Worm (Caenorhabditis elegans) whole organism, late embryonic: Measurements from ENCODE around the gene noa-1.

Experiments
- C08G9.2 ChIP-seq: sonication (generic microtip); optimal IDR thresholded peaks from 2 replicates; lab custom pipeline; 2016; ENCODE audit warnings: mild to moderate bottlenecking, missing genetic modification characterization, moderate library complexity, missing compliant biosample characterization
- C38D4.7 ChIP-seq: fragments of 200-800 bp; sonication (Bioruptor generic); optimal IDR thresholded peaks from 2 replicates; lab custom pipeline; 2018; ENCODE audit warnings: mild to moderate bottlenecking, missing genetic modification characterization, moderate library complexity, missing compliant biosample characterization
- T23F11.4 ChIP-seq: fragments of 200-800 bp; sonication (Bioruptor generic); optimal IDR thresholded peaks from 2 replicates; lab custom pipeline; 2018; ENCODE audit warnings: mild to moderate bottlenecking, missing genetic modification characterization, missing compliant biosample characterization
- ahr-1 ChIP-seq: sonication (generic microtip); optimal IDR thresholded peaks from 2 replicates; lab custom pipeline; 2016; ENCODE audit warnings: missing genetic modification characterization, missing compliant biosample characterization
- ama-1 ChIP-seq: fragments of 150-350 bp; optimal IDR thresholded peaks from 2 replicates; lab custom pipeline; 2014
- ceh-18 ChIP-seq: sonication (generic microtip); optimal IDR thresholded peaks from 2 replicates; lab custom pipeline; 2016; ENCODE audit warnings: missing genetic modification characterization, missing compliant biosample characterization
- ceh-2 ChIP-seq: sonication (generic microtip); optimal IDR thresholded peaks from 2 replicates; lab custom pipeline; 2016; ENCODE audit warnings: missing genotype, missing genetic modification characterization, missing compliant biosample characterization
- ceh-22 ChIP-seq: sonication (generic microtip); optimal IDR thresholded peaks from 2 replicates; lab custom pipeline; 2017; ENCODE audit warnings: missing biosample characterization, missing genetic modification characterization
- ceh-31 ChIP-seq: sonication (generic microtip); optimal IDR thresholded peaks from 2 replicates; lab custom pipeline; 2016; ENCODE audit warnings: missing genetic modification characterization, missing compliant biosample characterization
- ceh-34 ChIP-seq: sonication (generic microtip); optimal IDR thresholded peaks from 2 replicates; lab custom pipeline; 2016; ENCODE audit warnings: mild to moderate bottlenecking, missing genetic modification characterization, missing compliant biosample characterization
- ceh-48 ChIP-seq: sonication (generic microtip); optimal IDR thresholded peaks from 2 replicates; lab custom pipeline; 2016; ENCODE audit warnings: missing genetic modification characterization, inconsistent platforms, missing compliant biosample characterization
- che-1 ChIP-seq: sonication (generic microtip); optimal IDR thresholded peaks from 2 replicates; lab custom pipeline; 2016; ENCODE audit warnings: mild to moderate bottlenecking, missing genetic modification characterization, missing compliant biosample characterization
- ets-4 ChIP-seq: sonication (generic microtip); optimal IDR thresholded peaks from 2 replicates; lab custom pipeline; 2016; ENCODE audit warnings: missing genetic modification characterization, missing compliant biosample characterization
- eyg-1 ChIP-seq: sonication (generic microtip); optimal IDR thresholded peaks from 2 replicates; lab custom pipeline; 2016; ENCODE audit warnings: missing genotype, missing genetic modification characterization, missing compliant biosample characterization
- fkh-6 ChIP-seq: sonication (generic microtip); optimal IDR thresholded peaks from 2 replicates; lab custom pipeline; 2016; ENCODE audit warnings: missing genetic modification characterization, missing compliant biosample characterization
- gmeb-2 ChIP-seq: sonication (generic microtip); optimal IDR thresholded peaks from 2 replicates; lab custom pipeline; 2016; ENCODE audit warnings: missing genetic modification characterization, inconsistent platforms, missing compliant biosample characterization
- hlh-30 ChIP-seq: sonication (generic microtip); optimal IDR thresholded peaks from 2 replicates; lab custom pipeline; 2017; ENCODE audit warnings: antibody characterized with exemption, missing genetic modification characterization, missing compliant biosample characterization; ENCODE audit not compliant: insufficient read depth
- hlh-6 ChIP-seq: sonication (generic microtip); optimal IDR thresholded peaks from 2 replicates; lab custom pipeline; 2016; ENCODE audit warnings: missing genotype, missing genetic modification characterization, missing compliant biosample characterization
- lim-6 ChIP-seq: sonication (generic microtip); optimal IDR thresholded peaks from 2 replicates; lab custom pipeline; 2016; ENCODE audit warnings: missing genetic modification characterization, missing compliant biosample characterization
- lin-11 ChIP-seq: fragments of 200-800 bp; sonication (Bioruptor generic); optimal IDR thresholded peaks from 2 replicates; lab custom pipeline; 2018; ENCODE audit warnings: mild to moderate bottlenecking, missing genetic modification characterization, missing compliant biosample characterization
- mec-3 ChIP-seq: sonication (generic microtip); optimal IDR thresholded peaks from 2 replicates; lab custom pipeline; 2016; ENCODE audit warnings: borderline replicate concordance, missing genetic modification characterization, missing compliant biosample characterization
- nfya-1 ChIP-seq: sonication (generic microtip); optimal IDR thresholded peaks from 2 replicates; lab custom pipeline; 2017; ENCODE audit warnings: missing genetic modification characterization, mild to moderate bottlenecking, missing compliant biosample characterization, antibody characterized with exemption, moderate library complexity
- nhr-11 ChIP-seq: fragments of 150-350 bp; optimal IDR thresholded peaks from 2 replicates; lab custom pipeline; 2014; ENCODE audit warnings: missing biosample characterization, missing genetic modification characterization
- npax-4 ChIP-seq: sonication (generic microtip); optimal IDR thresholded peaks from 2 replicates; lab custom pipeline; 2016; ENCODE audit warnings: missing genetic modification characterization, missing compliant biosample characterization
- odd-2 ChIP-seq: sonication (generic microtip); optimal IDR thresholded peaks from 2 replicates; lab custom pipeline; 2017; ENCODE audit warnings: antibody characterized with exemption, mild to moderate bottlenecking, missing genetic modification characterization, missing compliant biosample characterization
- pat-9 ChIP-seq: fragments of 200-800 bp; sonication (Bioruptor generic); optimal IDR thresholded peaks from 2 replicates; lab custom pipeline; 2018; ENCODE audit warnings: mild to moderate bottlenecking, missing genetic modification characterization, moderate library complexity, missing compliant biosample characterization
- pha-2 ChIP-seq: sonication (generic microtip); optimal IDR thresholded peaks from 2 replicates; lab custom pipeline; 2017; ENCODE audit warnings: mild to moderate bottlenecking, missing genetic modification characterization, missing compliant biosample characterization
- pha-4 ChIP-seq: fragments of 150-350 bp; optimal IDR thresholded peaks from 2 replicates; lab custom pipeline; 2018; ENCODE audit warnings: missing biosample characterization, missing genetic modification reagents, missing genetic modification characterization
- pros-1 ChIP-seq: fragments of 150-350 bp; optimal IDR thresholded peaks from 2 replicates; lab custom pipeline; 2014; ENCODE audit warnings: missing biosample characterization, missing genetic modification reagents, missing genetic modification characterization
- rnt-1 ChIP-seq: sonication (generic microtip); optimal IDR thresholded peaks from 2 replicates; lab custom pipeline; 2016; ENCODE audit warnings: missing genetic modification characterization, missing compliant biosample characterization
- sdc-2 ChIP-seq: sonication (generic microtip); optimal IDR thresholded peaks from 2 replicates; lab custom pipeline; 2016; ENCODE audit warnings: missing genotype, missing genetic modification characterization, missing compliant biosample characterization
- syd-9 ChIP-seq: sonication (generic microtip); optimal IDR thresholded peaks from 2 replicates; lab custom pipeline; 2016; ENCODE audit warnings: mild to moderate bottlenecking, missing genetic modification characterization, moderate library complexity, missing compliant biosample characterization
- tbx-2 ChIP-seq: sonication (generic microtip); optimal IDR thresholded peaks from 2 replicates; lab custom pipeline; 2016; ENCODE audit warnings: missing genetic modification characterization, missing compliant biosample characterization
- ttx-3 ChIP-seq: sonication (generic microtip); optimal IDR thresholded peaks from 2 replicates; lab custom pipeline; 2016; ENCODE audit warnings: missing genetic modification reagents, missing genetic modification characterization, missing compliant biosample characterization
- unc-3 ChIP-seq, 2 experiments: fragments of 200-800 bp in 1 of 2; sonication (Bioruptor generic) in 1 of 2; sonication (generic microtip) in 1 of 2; conservative IDR thresholded peaks in 1 of 2; optimal IDR thresholded peaks in 1 of 2; 2 replicates each; pipeline versions ENCODE4 v1.3.6 to Lab custom; 2016 to 2022; ENCODE audit warnings: missing compliant biosample characterization in 2 of 2, missing genetic modification characterization in 2 of 2, missing genetic modification reagents in 1 of 2
- unc-42 ChIP-seq: sonication (generic microtip); optimal IDR thresholded peaks from 2 replicates; lab custom pipeline; 2016; ENCODE audit warnings: missing genotype, missing genetic modification characterization, missing compliant biosample characterization

The noa-1 gene

ce11 chrII:13540956-13541355 lies at the start of gene noa-1, which contains the start of gene Y48E1B.17:
noa-1 (minus strand) TSS chrII:13541056.
Y48E1B.17 (minus strand) TSS chrII:13541084.
- TF ChIP-seq ceh-18 (tag; lab: Kevin White, UChicago) (no peak), odd-2 (tag; lab: Kevin White, UChicago) (no peak), ets-4 (no peak), pat-9 (no peak), pha-4 (tag; lab: Kevin White, UChicago) (no peak), C38D4.7 (GFP tag; lab: Kevin White, UChicago) (no peak), nhr-11 (no peak), ahr-1 (no peak), ceh-22 (no peak), syd-9 (tag; lab: Kevin White, UChicago) (no peak), ttx-3 (tag; lab: Kevin White, UChicago) (no peak), ama-1 (no peak), eyg-1 (tag; lab: Kevin White, UChicago) (no peak)

- TF ChIP-seq ets-4 (no peak), sdc-2 (tag; lab: Kevin White, UChicago) (no peak), ahr-1 (no peak), lim-6 (tag; lab: Kevin White, UChicago) (no peak), rnt-1 (no peak), ttx-3 (tag; lab: Kevin White, UChicago) (no peak), npax-4 (tag; lab: Kevin White, UChicago) (no peak), ama-1 (no peak), lin-11 (no peak), tbx-2 (tag; lab: Kevin White, UChicago) (no peak), hlh-30 (tag; lab: Kevin White, UChicago) (no peak), gmeb-2 (tag; lab: Kevin White, UChicago) (no peak), che-1 (tag; lab: Kevin White, UChicago) (no peak)
- TF ChIP-seq, all 69 proteins: peak for 0
Measured at ce11 chrII:13590461-13590860, 49.6 kb upstream of the noa-1 start, which contains the start of gene clec-145. clec-145 (minus strand) TSS chrII:13590561.

- TF ChIP-seq C08G9.2 (tag; lab: Kevin White, UChicago): peak; percentile 14
- no peak for TF ChIP-seq fkh-6 (tag; lab: Kevin White, UChicago)
- TF ChIP-seq mec-3 (tag; lab: Kevin White, UChicago): no peak
- no peak for TF ChIP-seq T23F11.4 (GFP tag; lab: Kevin White, UChicago)
Measured at ce11 chrII:13585655-13586170, 44.9 kb upstream of the noa-1 start, which contains the start of gene Y48E1B.8. Y48E1B.8 (plus strand) TSS chrII:13585705.

- TF ChIP-seq hlh-6 (tag; lab: Kevin White, UChicago): no peak
- peak; percentile 69 for TF ChIP-seq ceh-48 (tag; lab: Kevin White, UChicago)
- TF ChIP-seq ama-1: no peak
- peak; percentile 75 for TF ChIP-seq unc-42 (tag; lab: Kevin White, UChicago)
- TF ChIP-seq pat-9: no peak
- no peak for TF ChIP-seq ceh-2 (tag; lab: Kevin White, UChicago)
- TF ChIP-seq lim-6 (tag; lab: Kevin White, UChicago): no peak
- no peak for TF ChIP-seq unc-3 (GFP tag; conservative IDR thresholded peaks at IDR 0.05; lab: Robert Waterston, UW)
- peak; percentile 3 for TF ChIP-seq unc-3 (tag; optimal IDR thresholded peaks at IDR 0.05; lab: Kevin White, UChicago)
- no peak for TF ChIP-seq pha-2 (tag; lab: Kevin White, UChicago)
- TF ChIP-seq ceh-34 (tag; lab: Kevin White, UChicago): peak; percentile 52
- peak; percentile 50 for TF ChIP-seq tbx-2 (tag; lab: Kevin White, UChicago)
- TF ChIP-seq ceh-18 (tag; lab: Kevin White, UChicago): peak; percentile 33
- peak; percentile 70 for TF ChIP-seq ceh-31 (tag; lab: Kevin White, UChicago)
- peak; percentile 16 for TF ChIP-seq pros-1 (tag; lab: Kevin White, UChicago)
- peak; percentile 62 for TF ChIP-seq hlh-30 (tag; lab: Kevin White, UChicago)
- TF ChIP-seq nfya-1 (tag; lab: Kevin White, UChicago): peak; percentile 67
Measured at ce11 chrII:13575018-13575948, 34.4 kb upstream of the noa-1 start, which contains the start of the genes mrpl-37 and lin-38. mrpl-37 (minus strand) TSS chrII:13575068. lin-38 (plus strand) TSS chrII:13575925.
